Worm (Caenorhabditis elegans) whole organism, L1 larva: ENCODE measurements around the gene pfut-1.

ENCODE experiments used
- C04F5.9 ChIP-seq: sonication (generic microtip); optimal IDR thresholded peaks from 2 replicates; lab custom pipeline; 2016; ENCODE audit warnings: missing genetic modification characterization, missing compliant biosample characterization
- C34B4.2 ChIP-seq: sonication (generic microtip); optimal IDR thresholded peaks from 2 replicates; lab custom pipeline; 2017; ENCODE audit warnings: mild to moderate bottlenecking, missing genetic modification characterization, missing compliant biosample characterization
- aha-1 ChIP-seq: fragments of 150-350 bp; optimal IDR thresholded peaks from 2 replicates; lab custom pipeline; 2014; ENCODE audit warnings: missing biosample characterization, missing genetic modification characterization
- ceh-82 ChIP-seq, 3 experiments: fragments of 150-350 bp in 1 of 3; sonication (generic microtip) in 2 of 3; optimal IDR thresholded peaks; 2 replicates each; lab custom pipeline; 2014 to 2017; ENCODE audit warnings: missing biosample characterization in 3 of 3, missing genetic modification characterization in 3 of 3
- lin-13 ChIP-seq: fragments of 150-350 bp; optimal IDR thresholded peaks from 2 replicates; lab custom pipeline; 2014; ENCODE audit warnings: missing biosample characterization, missing genetic modification reagents, missing genetic modification characterization
- nhr-28 ChIP-seq: fragments of 150-350 bp; optimal IDR thresholded peaks from 2 replicates; lab custom pipeline; 2014; ENCODE audit warnings: missing biosample characterization, missing genetic modification characterization

DNA sequence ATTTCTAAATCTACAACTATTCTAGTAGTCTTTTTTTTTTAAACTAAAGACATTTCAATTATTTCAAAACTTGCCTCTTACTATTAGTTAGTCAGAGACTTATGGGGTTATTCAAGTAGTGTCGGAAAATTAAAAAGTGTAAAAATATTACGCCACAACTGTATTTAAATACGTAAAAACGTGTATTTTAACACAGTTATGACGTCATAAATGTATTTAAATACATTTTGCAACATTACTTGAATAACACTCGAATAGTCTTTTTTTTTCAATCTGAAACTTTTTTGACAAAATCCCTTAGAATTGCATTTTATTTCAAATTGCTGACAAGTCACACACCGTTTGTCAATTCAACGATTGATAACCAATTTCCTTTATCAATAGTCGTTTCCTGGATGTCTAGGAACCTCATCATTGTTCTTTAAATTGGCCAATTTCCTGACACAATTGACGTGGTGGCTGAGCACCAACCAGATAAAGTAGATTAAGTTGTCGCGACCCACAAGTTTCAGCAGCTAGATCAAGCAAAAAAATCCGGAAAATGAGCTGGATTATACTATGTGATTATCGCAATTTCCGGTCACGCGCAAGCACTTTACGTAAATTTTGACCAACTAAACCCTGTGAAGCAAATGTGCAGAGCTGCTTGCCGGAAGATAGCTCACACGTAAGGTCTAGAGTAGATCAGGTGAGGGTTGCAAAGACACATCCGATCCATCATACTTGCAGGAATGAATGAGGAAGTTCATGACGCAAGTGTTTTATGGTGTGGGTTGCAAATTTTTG lies 25.9 kb upstream of the pfut-1 start:
- TF ChIP-seq C34B4.2 (tag; lab: Kevin White, UChicago) (no peak), nhr-28 (no peak), aha-1 (no peak), lin-13 (GFP tag; lab: Kevin White, UChicago) (no peak), C04F5.9 (tag; lab: Kevin White, UChicago) (no peak), ceh-82 (tag; optimal IDR thresholded peaks at IDR 0.05; lab: Kevin White, UChicago) (no peak)
